Fruit fly (Drosophila melanogaster) whole organism, embryonic: ENCODE data around the gene CheB38b.

Source experiments
- Bgb ChIP-seq: fragments of 200-800 bp; sonication (Bioruptor generic); IDR thresholded peaks from 2 replicates; pipeline ENCODE4 v1.3.6; 2022; ENCODE audit warnings: missing biosample characterization, missing genetic modification characterization; ENCODE audit not compliant: partially characterized antibody
- CG10209 ChIP-seq: fragments of 200-800 bp; sonication (Bioruptor generic); optimal IDR thresholded peaks from 3 replicates; lab custom pipeline; 2017; ENCODE audit warnings: missing biosample characterization, mild to moderate bottlenecking, missing genetic modification characterization, missing genetic modification reagents
- CG11085 ChIP-seq: fragments of 200-800 bp; sonication (Bioruptor generic); IDR thresholded peaks from 2 replicates; pipeline ENCODE4 v1.3.6; 2022; ENCODE audit warnings: missing biosample characterization, missing genetic modification characterization
- CG11560 ChIP-seq: fragments of 200-800 bp; sonication (Bioruptor generic); IDR thresholded peaks from 3 replicates; pipeline ENCODE4 v1.3.6; 2022; ENCODE audit warnings: missing biosample characterization, missing genetic modification characterization
- CG12744 ChIP-seq: fragments of 200-800 bp; sonication (Bioruptor generic); optimal IDR thresholded peaks from 2 replicates; lab custom pipeline; 2016; ENCODE audit warnings: missing biosample characterization, missing genetic modification characterization
- CG13287 ChIP-seq: fragments of 200-800 bp; sonication (Bioruptor generic); IDR thresholded peaks from 2 replicates; pipeline ENCODE4 v1.3.6; 2022; ENCODE audit warnings: missing biosample characterization, missing genetic modification characterization; ENCODE audit not compliant: partially characterized antibody
- CG14014 ChIP-seq: fragments of 200-800 bp; sonication (Bioruptor generic); IDR thresholded peaks from 2 replicates; pipeline ENCODE4 v1.3.6; 2022; ENCODE audit warnings: missing biosample characterization, missing genetic modification characterization
- CG14441 ChIP-seq: fragments of 200-800 bp; sonication (Bioruptor generic); IDR thresholded peaks from 2 replicates; pipeline ENCODE4 v1.3.6; 2022; ENCODE audit warnings: missing biosample characterization, missing genetic modification characterization
- CG14860 ChIP-seq: fragments of 200-800 bp; sonication (Bioruptor generic); IDR thresholded peaks from 3 replicates; pipeline ENCODE4 v1.3.6; 2022; ENCODE audit warnings: missing biosample characterization, missing genetic modification characterization; ENCODE audit not compliant: partially characterized antibody
- CG16813 ChIP-seq: fragments of 200-800 bp; sonication (Bioruptor generic); IDR thresholded peaks from 3 replicates; pipeline ENCODE4 v1.3.6; 2022; ENCODE audit warnings: missing biosample characterization, missing genetic modification characterization; ENCODE audit not compliant: partially characterized antibody
- CG17912 ChIP-seq: fragments of 200-800 bp; sonication (Bioruptor generic); optimal IDR thresholded peaks from 2 replicates; lab custom pipeline; 2018; ENCODE audit warnings: missing biosample characterization, mild to moderate bottlenecking, missing genetic modification characterization
- CG2199 ChIP-seq: fragments of 200-800 bp; sonication (Bioruptor generic); IDR thresholded peaks from 3 replicates; pipeline ENCODE4 v1.3.6; 2022; ENCODE audit warnings: missing biosample characterization, missing genetic modification characterization
- CG30020 ChIP-seq: fragments of 200-800 bp; optimal IDR thresholded peaks from 2 replicates; lab custom pipeline; 2019; ENCODE audit warnings: missing biosample characterization, mild to moderate bottlenecking, missing genetic modification characterization, moderate library complexity
- CG33557 ChIP-seq: fragments of 200-800 bp; sonication (Bioruptor generic); optimal IDR thresholded peaks from 2 replicates; lab custom pipeline; 2019; ENCODE audit warnings: missing biosample characterization, mild to moderate bottlenecking, missing genetic modification characterization, moderate library complexity
- CG7372 ChIP-seq: fragments of 200-800 bp; sonication (Bioruptor generic); IDR thresholded peaks from 2 replicates; pipeline ENCODE4 v1.3.6; 2022; ENCODE audit warnings: missing biosample characterization, missing genetic modification characterization
- CG7963 ChIP-seq: fragments of 200-800 bp; sonication (Bioruptor generic); IDR thresholded peaks from 3 replicates; pipeline ENCODE4 v1.3.6; 2022; ENCODE audit warnings: missing biosample characterization, missing genetic modification characterization; ENCODE audit not compliant: partially characterized antibody
- CG8478 ChIP-seq: fragments of >200 bp; optimal IDR thresholded peaks from 2 replicates; lab custom pipeline; 2018
- CG9437 ChIP-seq: fragments of 200-800 bp; sonication (Bioruptor generic); optimal IDR thresholded peaks from 2 replicates; lab custom pipeline; 2018; ENCODE audit warnings: missing biosample characterization, mild to moderate bottlenecking, missing genetic modification characterization
- CG9817 ChIP-seq: fragments of 200-800 bp; sonication (Bioruptor generic); optimal IDR thresholded peaks from 2 replicates; lab custom pipeline; 2018; ENCODE audit warnings: missing biosample characterization, mild to moderate bottlenecking, missing genetic modification characterization, moderate library complexity
- CHES-1-like ChIP-seq: fragments of 200-800 bp; sonication (Bioruptor generic); optimal IDR thresholded peaks from 2 replicates; lab custom pipeline; 2016; ENCODE audit warnings: missing biosample characterization, missing genetic modification characterization
- CoRest ChIP-seq: fragments of 200-800 bp; sonication (Bioruptor generic); optimal IDR thresholded peaks from 3 replicates; lab custom pipeline; 2018; ENCODE audit warnings: missing biosample characterization, mild to moderate bottlenecking, missing genetic modification characterization, moderate library complexity
- CrebB ChIP-seq: fragments of 200-800 bp; sonication (Bioruptor generic); optimal IDR thresholded peaks from 3 replicates; lab custom pipeline; 2018; ENCODE audit warnings: missing biosample characterization, mild to moderate bottlenecking, missing genetic modification characterization
- Doc2 ChIP-seq: fragments of 200-800 bp; sonication (Bioruptor generic); IDR thresholded peaks from 2 replicates; pipeline ENCODE4 v1.3.6; 2022; ENCODE audit warnings: missing biosample characterization, missing genetic modification characterization
- Ets65A ChIP-seq: fragments of 200-800 bp; sonication (Bioruptor generic); peaks from one replicate; lab custom pipeline; 2016; ENCODE audit warnings: missing biosample characterization, missing genetic modification characterization
- Gug ChIP-seq: fragments of 200-800 bp; sonication (Bioruptor generic); IDR thresholded peaks from 4 replicates; pipeline ENCODE4 v1.3.6; 2022; ENCODE audit warnings: missing biosample characterization, missing genetic modification characterization
- Hr39 ChIP-seq: fragments of >200 bp; optimal IDR thresholded peaks from 2 replicates; lab custom pipeline; 2017
- Hr78 ChIP-seq, 2 experiments: fragments of 200-800 bp in 1 of 2; fragments of >200 bp in 1 of 2; sonication (Bioruptor generic) in 1 of 2; optimal IDR thresholded peaks; 2 replicates each; lab custom pipeline; 2017 to 2019; ENCODE audit warnings: missing biosample characterization in 2 of 2, missing genetic modification characterization in 2 of 2, mild to moderate bottlenecking in 1 of 2, moderate library complexity in 1 of 2
- NC2α ChIP-seq: fragments of 200-800 bp; sonication (Bioruptor generic); optimal IDR thresholded peaks from 2 replicates; lab custom pipeline; 2016; ENCODE audit warnings: missing biosample characterization, missing genetic modification characterization
- Rfx ChIP-seq: fragments of 200-800 bp; sonication (Bioruptor generic); IDR thresholded peaks from 2 replicates; pipeline ENCODE4 v1.3.6; 2022; ENCODE audit warnings: missing biosample characterization, missing genetic modification characterization
- Sry-β ChIP-seq: fragments of 200-800 bp; sonication (Bioruptor generic); optimal IDR thresholded peaks from 2 replicates; lab custom pipeline; 2018; ENCODE audit warnings: missing biosample characterization, mild to moderate bottlenecking, missing genetic modification characterization, moderate library complexity
- Ssrp ChIP-seq: fragments of 200-800 bp; sonication (Bioruptor generic); optimal IDR thresholded peaks from 2 replicates; lab custom pipeline; 2018; ENCODE audit warnings: missing biosample characterization, mild to moderate bottlenecking, missing genetic modification characterization, moderate library complexity
- Xrp1 ChIP-seq: fragments of 200-800 bp; sonication (Bioruptor generic); IDR thresholded peaks from 2 replicates; pipeline ENCODE4 v1.3.6; 2022; ENCODE audit warnings: missing biosample characterization, missing genetic modification characterization
- ara ChIP-seq: fragments of 200-800 bp; sonication (Bioruptor generic); IDR thresholded peaks from 2 replicates; pipeline ENCODE4 v1.3.6; 2022; ENCODE audit warnings: missing biosample characterization, missing genetic modification characterization
- ci ChIP-seq: fragments of 200-800 bp; sonication (Bioruptor generic); IDR thresholded peaks from 3 replicates; pipeline ENCODE4 v1.3.6; 2022; ENCODE audit warnings: missing biosample characterization, missing genetic modification characterization
- crc ChIP-seq: fragments of 200-800 bp; sonication (Bioruptor generic); optimal IDR thresholded peaks from 2 replicates; lab custom pipeline; 2016; ENCODE audit warnings: missing biosample characterization, missing genetic modification characterization
- dm ChIP-seq: fragments of 200-800 bp; sonication (Bioruptor generic); optimal IDR thresholded peaks from 3 replicates; lab custom pipeline; 2016; ENCODE audit warnings: missing biosample characterization, missing genetic modification characterization
- eve ChIP-seq, 2 experiments: fragments of >200 bp; optimal IDR thresholded peaks; 2 replicates each; lab custom pipeline; 2017; ENCODE audit warnings: missing biosample characterization in 2 of 2, missing genetic modification characterization in 2 of 2
- ewg ChIP-seq: fragments of 200-800 bp; sonication (Bioruptor generic); optimal IDR thresholded peaks from 3 replicates; lab custom pipeline; 2017; ENCODE audit warnings: mild to moderate bottlenecking, missing biosample characterization, missing genetic modification reagents, missing genetic modification characterization
- gfzf ChIP-seq: fragments of 200-800 bp; sonication (Bioruptor generic); optimal IDR thresholded peaks from 2 replicates; lab custom pipeline; 2016; ENCODE audit warnings: missing biosample characterization, mild to moderate bottlenecking, missing genetic modification characterization, moderate library complexity
- gro ChIP-seq: fragments of 200-800 bp; sonication (Bioruptor generic); optimal IDR thresholded peaks from 2 replicates; lab custom pipeline; 2016; ENCODE audit warnings: missing biosample characterization, missing genetic modification characterization
- knrl ChIP-seq: fragments of 200-800 bp; sonication (Bioruptor generic); IDR thresholded peaks from 3 replicates; pipeline ENCODE4 v1.3.6; 2022; ENCODE audit warnings: missing biosample characterization, missing genetic modification characterization; ENCODE audit not compliant: partially characterized antibody
- lab ChIP-seq: fragments of 200-800 bp; sonication (Bioruptor generic); optimal IDR thresholded peaks from 3 replicates; lab custom pipeline; 2017; ENCODE audit warnings: missing biosample characterization, missing genetic modification characterization, mild to moderate bottlenecking, moderate library complexity, missing genetic modification reagents
- mam ChIP-seq: fragments of 200-800 bp; sonication (Bioruptor generic); optimal IDR thresholded peaks from 3 replicates; lab custom pipeline; 2016; ENCODE audit warnings: missing biosample characterization, missing genetic modification characterization
- nerfin-2 ChIP-seq: fragments of 200-800 bp; sonication (Bioruptor generic); IDR thresholded peaks from 2 replicates; pipeline ENCODE4 v1.3.6; 2022; ENCODE audit warnings: missing biosample characterization, missing genetic modification characterization; ENCODE audit not compliant: partially characterized antibody
- nom ChIP-seq: fragments of 200-800 bp; sonication (Bioruptor generic); optimal IDR thresholded peaks from 2 replicates; lab custom pipeline; 2017; ENCODE audit warnings: missing biosample characterization, missing genetic modification characterization, mild to moderate bottlenecking, moderate library complexity, missing genetic modification reagents
- pnt ChIP-seq: fragments of 200-800 bp; sonication (Bioruptor generic); optimal IDR thresholded peaks from 3 replicates; lab custom pipeline; 2016; ENCODE audit warnings: missing biosample characterization, missing genetic modification characterization
- ranshi ChIP-seq: fragments of 200-800 bp; sonication (Bioruptor generic); IDR thresholded peaks from 2 replicates; pipeline ENCODE4 v1.3.6; 2022; ENCODE audit warnings: missing biosample characterization, missing genetic modification characterization
- scrt ChIP-seq: fragments of 200-800 bp; sonication (Bioruptor generic); optimal IDR thresholded peaks from 2 replicates; lab custom pipeline; 2018; ENCODE audit warnings: missing biosample characterization, mild to moderate bottlenecking, missing genetic modification characterization, moderate library complexity
- sd ChIP-seq: fragments of 200-800 bp; sonication (Bioruptor generic); optimal IDR thresholded peaks from 3 replicates; lab custom pipeline; 2018; ENCODE audit warnings: missing biosample characterization, mild to moderate bottlenecking, missing genetic modification characterization, moderate library complexity
- ssp ChIP-seq: fragments of 200-800 bp; sonication (Bioruptor generic); IDR thresholded peaks from 2 replicates; pipeline ENCODE4 v1.3.6; 2022; ENCODE audit warnings: missing biosample characterization, missing genetic modification characterization

CheB38b gene

DNA sequence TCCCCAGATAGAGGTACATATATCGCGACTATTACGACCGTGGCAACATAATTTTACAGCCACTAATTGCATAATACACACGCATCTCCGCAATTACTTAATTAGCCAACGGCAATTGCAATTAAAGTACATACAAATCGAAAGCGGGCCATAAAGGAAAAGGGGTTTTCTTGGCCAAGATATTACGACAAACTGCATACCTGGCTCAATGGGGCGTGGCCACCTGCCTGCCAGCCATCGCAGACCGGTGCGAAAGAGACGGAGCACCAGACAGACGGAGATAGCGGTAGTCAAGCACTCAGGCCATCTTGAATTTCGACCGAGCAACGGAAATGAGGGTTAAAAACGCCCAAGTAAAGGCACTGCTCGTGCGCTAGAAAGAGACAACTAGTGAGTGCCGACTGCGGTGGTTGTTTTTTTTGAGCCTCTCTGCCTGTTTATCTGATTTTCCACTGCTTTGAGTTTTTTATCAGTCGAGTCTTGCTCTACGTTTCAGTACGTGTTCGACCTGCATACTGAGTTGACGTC, 46.8 kb downstream of the CheB38b start, which contains the start of gene cad (continued):
- TF ChIP-seq gro (GFP tag; lab: Kevin White, UChicago) (peak; percentile 35), CoRest (tag; lab: Kevin White, UChicago) (peak; percentile 58), CG30020 (tag; lab: Kevin White, UChicago) (no peak), CG33557 (peak; percentile 5), dm (no peak), CG8478 (lab: Kevin White, UChicago) (peak; percentile 95), CG13287 (GFP tag; lab: Robert Waterston, UW) (peak; percentile 27; the same call in 1 of the 2 replicates), CG17912 (GFP tag; lab: Kevin White, UChicago) (peak; percentile 44), Hr39 (no peak), knrl (peak; percentile 22; the same call in 1 of the 3 replicates), CG2199 (GFP tag; lab: Robert Waterston, UW) (peak; percentile 76; the same call in 2 of the 3 replicates), Gug (no peak), CG10209 (no peak), scrt (GFP tag; lab: Kevin White, UChicago) (peak; percentile 9), nom (GFP tag; lab: Kevin White, UChicago) (no peak), CrebB (tag; lab: Kevin White, UChicago) (peak; percentile 43), ssp (GFP tag; lab: Robert Waterston, UW) (no peak), sd (peak; percentile 59), Xrp1 (GFP tag; lab: Robert Waterston, UW) (peak; percentile 35; the same call in 1 of the 2 replicates), Doc2 (GFP tag; lab: Robert Waterston, UW) (no peak), ewg (peak; percentile 6), ranshi (GFP tag; lab: Robert Waterston, UW) (no peak; the same call in 1 of the 2 replicates), Ets65A (no peak), crc (GFP tag; lab: Kevin White, UChicago) (no peak), CG14014 (GFP tag; lab: Robert Waterston, UW) (no peak), NC2α (no peak), CG11560 (no peak), ara (GFP tag; lab: Robert Waterston, UW) (no peak), CG12744 (no peak), nerfin-2 (no peak), CG11085 (peak; percentile 32; the same call in 1 of the 2 replicates), gfzf (GFP tag; lab: Kevin White, UChicago) (no peak), lab (GFP tag; lab: Kevin White, UChicago) (peak; percentile 61), CG7372 (no peak), CG7963 (GFP tag; lab: Robert Waterston, UW) (no peak), Ssrp (tag; lab: Kevin White, UChicago) (no peak), eve (GFP tag; optimal IDR thresholded peaks at IDR 0.05; lab: Kevin White, UChicago) (no peak), CG16813 (GFP tag; lab: Robert Waterston, UW) (no peak), Sry-β (no peak), CG14441 (GFP tag; lab: Robert Waterston, UW) (peak; percentile 61; the same call in 1 of the 2 replicates), CG9817 (tag; lab: Kevin White, UChicago) (no peak), Bgb (GFP tag; lab: Robert Waterston, UW) (peak; percentile 59; the same call in 1 of the 2 replicates), Rfx (GFP tag; lab: Robert Waterston, UW) (peak; percentile 60), CHES-1-like (GFP tag; lab: Kevin White, UChicago) (peak; percentile 7), CG9437 (GFP tag; lab: Kevin White, UChicago) (no peak), ci (GFP tag; lab: Robert Waterston, UW) (peak; percentile 89), pnt (GFP tag; lab: Kevin White, UChicago) (no peak), Hr78 (GFP tag; optimal IDR thresholded peaks at IDR 0.05; lab: Kevin White, UChicago) (no peak), CG14860 (no peak), mam (no peak)
